Fruit fly (Drosophila melanogaster): ENCODE measurements around the gene prd1.

The prd1 gene

dm6 chr3R:11760669-11761387, 26.0 kb downstream of the prd1 start:
- TF ChIP-seq CG34367 (tag; optimal IDR thresholded peaks at IDR 0.05) (peak; percentile 100), CG4496 (GFP tag; IDR thresholded peaks at IDR 0.05) (no peak), CG14655 (GFP tag; optimal IDR thresholded peaks at IDR 0.05) (peak; percentile 100), CG15710 (tag; optimal IDR thresholded peaks at IDR 0.05) (peak; percentile 100), D1 (tag; optimal IDR thresholded peaks at IDR 0.05) (peak; percentile 99), CG13204 (GFP tag; optimal IDR thresholded peaks at IDR 0.05) (peak; percentile 99), CG8301 (tag; optimal IDR thresholded peaks at IDR 0.05) (peak; percentile 100), gl (tag; optimal IDR thresholded peaks at IDR 0.05) (peak; percentile 100), CG12605 (GFP tag; IDR thresholded peaks at IDR 0.05) (no peak), Pif1A (GFP tag; optimal IDR thresholded peaks at IDR 0.05) (peak; percentile 100), Pif1B (GFP tag; optimal IDR thresholded peaks at IDR 0.05) (peak; percentile 100), fd96Ca (GFP tag; IDR thresholded peaks at IDR 0.05) (no peak), CG17806 (tag; optimal IDR thresholded peaks at IDR 0.05) (peak; percentile 100), Snoo (tag; optimal IDR thresholded peaks at IDR 0.05) (peak; percentile 100), EcR (GFP tag; optimal IDR thresholded peaks at IDR 0.05) (peak; percentile 79), CG8159 (tag; optimal IDR thresholded peaks at IDR 0.05) (peak; percentile 100), CG10348 (GFP tag; IDR thresholded peaks at IDR 0.05) (no peak), CG32121 (GFP tag; IDR thresholded peaks at IDR 0.05) (no peak), rn (GFP tag; IDR thresholded peaks at IDR 0.05) (no peak), Ets98B (GFP tag; IDR thresholded peaks at IDR 0.05) (no peak), CG9948 (tag; optimal IDR thresholded peaks at IDR 0.05) (peak; percentile 100)

dm6 chr3R:11759971-11760370, 26.8 kb downstream of the prd1 start:
- TF ChIP-seq CG8159 (tag; optimal IDR thresholded peaks at IDR 0.05) = no peak
- TF ChIP-seq Snoo (tag; optimal IDR thresholded peaks at IDR 0.05) = no peak
- no peak for TF ChIP-seq CG13204 (GFP tag; optimal IDR thresholded peaks at IDR 0.05)
- no peak for TF ChIP-seq rn (GFP tag; IDR thresholded peaks at IDR 0.05)
- no peak for TF ChIP-seq CG8301 (tag; optimal IDR thresholded peaks at IDR 0.05)
- TF ChIP-seq CG10348 (GFP tag; IDR thresholded peaks at IDR 0.05) = no peak
- TF ChIP-seq CG12605 (GFP tag; IDR thresholded peaks at IDR 0.05) = no peak
- TF ChIP-seq Pif1A (GFP tag; optimal IDR thresholded peaks at IDR 0.05) = no peak
- no peak for TF ChIP-seq gl (tag; optimal IDR thresholded peaks at IDR 0.05)
- TF ChIP-seq fd96Ca (GFP tag; IDR thresholded peaks at IDR 0.05) = no peak
- no peak for TF ChIP-seq CG9948 (tag; optimal IDR thresholded peaks at IDR 0.05)
- TF ChIP-seq D1 (tag; optimal IDR thresholded peaks at IDR 0.05) = no peak
- TF ChIP-seq CG4496 (GFP tag; IDR thresholded peaks at IDR 0.05) = no peak
- no peak for TF ChIP-seq CG15710 (tag; optimal IDR thresholded peaks at IDR 0.05)
- TF ChIP-seq CG17806 (tag; optimal IDR thresholded peaks at IDR 0.05) = no peak

- TF ChIP-seq Pif1B (GFP tag; optimal IDR thresholded peaks at IDR 0.05) = no peak
- TF ChIP-seq CG34367 (tag; optimal IDR thresholded peaks at IDR 0.05) = no peak
- no peak for TF ChIP-seq CG8159 (tag; optimal IDR thresholded peaks at IDR 0.05)
- no peak for TF ChIP-seq gl (tag; optimal IDR thresholded peaks at IDR 0.05)
- no peak for TF ChIP-seq Ets98B (GFP tag; IDR thresholded peaks at IDR 0.05)
- no peak for TF ChIP-seq rn (GFP tag; IDR thresholded peaks at IDR 0.05)
- TF ChIP-seq fd96Ca (GFP tag; IDR thresholded peaks at IDR 0.05) = no peak
These were observed 27.6 kb downstream of the prd1 start for dm6 chr3R:11759185-11759731.

DNA sequence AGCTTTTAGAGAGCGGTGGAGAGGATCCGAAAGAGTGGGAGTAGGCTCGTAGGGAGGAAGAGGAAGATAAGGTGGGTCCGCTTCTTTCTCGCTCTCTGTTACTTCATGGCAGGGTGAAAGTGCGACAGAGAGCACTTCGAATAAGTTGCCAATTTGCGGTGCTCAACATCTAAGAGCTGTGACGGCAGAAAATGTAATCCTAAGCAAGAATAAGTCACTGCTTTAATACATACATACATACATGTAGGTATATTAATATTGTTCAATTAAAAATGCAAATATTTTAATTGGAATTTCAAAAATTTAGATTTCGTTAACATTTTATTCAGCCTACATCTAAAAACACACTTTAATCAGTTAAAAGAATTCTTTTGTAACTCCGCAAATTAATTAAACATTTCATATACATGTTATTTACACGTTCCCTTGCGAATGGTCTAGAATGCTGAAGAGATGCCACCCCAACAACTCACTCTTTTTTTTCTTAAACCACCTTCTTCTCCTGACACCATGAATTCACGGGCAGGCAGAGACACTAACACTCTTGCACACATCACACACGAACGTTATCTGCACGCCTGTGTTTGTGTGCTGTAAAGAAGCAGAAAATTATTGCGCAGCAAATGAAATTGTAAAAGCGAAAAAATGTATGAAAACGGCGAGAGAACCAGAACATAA, 28.2 kb downstream of the prd1 start:
- TF ChIP-seq CG14655 (GFP tag; optimal IDR thresholded peaks at IDR 0.05) = peak; percentile 9
- TF ChIP-seq CG12605 (GFP tag; IDR thresholded peaks at IDR 0.05) = no peak
- TF ChIP-seq CG13204 (GFP tag; optimal IDR thresholded peaks at IDR 0.05) = peak; percentile 28
- TF ChIP-seq CG15710 (tag; optimal IDR thresholded peaks at IDR 0.05) = peak; percentile 15
- TF ChIP-seq Pif1B (GFP tag; optimal IDR thresholded peaks at IDR 0.05) = peak; percentile 40
- TF ChIP-seq gl (tag; optimal IDR thresholded peaks at IDR 0.05) = no peak
- no peak for TF ChIP-seq CG32121 (GFP tag; IDR thresholded peaks at IDR 0.05)
- TF ChIP-seq CG10348 (GFP tag; IDR thresholded peaks at IDR 0.05) = no peak
- no peak for TF ChIP-seq CG4496 (GFP tag; IDR thresholded peaks at IDR 0.05)
- TF ChIP-seq Pif1A (GFP tag; optimal IDR thresholded peaks at IDR 0.05) = peak; percentile 37
- TF ChIP-seq CG8301 (tag; optimal IDR thresholded peaks at IDR 0.05) = peak; percentile 23
- TF ChIP-seq rn (GFP tag; IDR thresholded peaks at IDR 0.05) = no peak
- TF ChIP-seq Snoo (tag; optimal IDR thresholded peaks at IDR 0.05) = peak; percentile 4
- TF ChIP-seq EcR (GFP tag; optimal IDR thresholded peaks at IDR 0.05) = no peak
- no peak for TF ChIP-seq Ets98B (GFP tag; IDR thresholded peaks at IDR 0.05)
- peak; percentile 53 for TF ChIP-seq CG8159 (tag; optimal IDR thresholded peaks at IDR 0.05)
- no peak for TF ChIP-seq CG17806 (tag; optimal IDR thresholded peaks at IDR 0.05)
- peak; percentile 32 for TF ChIP-seq D1 (tag; optimal IDR thresholded peaks at IDR 0.05)
- TF ChIP-seq CG34367 (tag; optimal IDR thresholded peaks at IDR 0.05) = no peak
- no peak for TF ChIP-seq CG9948 (tag; optimal IDR thresholded peaks at IDR 0.05)
- no peak for TF ChIP-seq fd96Ca (GFP tag; IDR thresholded peaks at IDR 0.05)

- no peak for TF ChIP-seq CG8301 (tag; optimal IDR thresholded peaks at IDR 0.05)
- no peak for TF ChIP-seq D1 (tag; optimal IDR thresholded peaks at IDR 0.05)
- no peak for TF ChIP-seq CG32121 (GFP tag; IDR thresholded peaks at IDR 0.05)
- no peak for TF ChIP-seq CG9948 (tag; optimal IDR thresholded peaks at IDR 0.05)
- no peak for TF ChIP-seq Ets98B (GFP tag; IDR thresholded peaks at IDR 0.05)
- TF ChIP-seq CG10348 (GFP tag; IDR thresholded peaks at IDR 0.05) = no peak
- no peak for TF ChIP-seq CG12605 (GFP tag; IDR thresholded peaks at IDR 0.05)
- TF ChIP-seq CG34367 (tag; optimal IDR thresholded peaks at IDR 0.05) = no peak
- TF ChIP-seq CG13204 (GFP tag; optimal IDR thresholded peaks at IDR 0.05) = no peak
- no peak for TF ChIP-seq CG15710 (tag; optimal IDR thresholded peaks at IDR 0.05)
- no peak for TF ChIP-seq Snoo (tag; optimal IDR thresholded peaks at IDR 0.05)
- no peak for TF ChIP-seq CG17806 (tag; optimal IDR thresholded peaks at IDR 0.05)
- no peak for TF ChIP-seq CG14655 (GFP tag; optimal IDR thresholded peaks at IDR 0.05)
- no peak for TF ChIP-seq Pif1B (GFP tag; optimal IDR thresholded peaks at IDR 0.05)
- no peak for TF ChIP-seq CG8159 (tag; optimal IDR thresholded peaks at IDR 0.05)
These were observed 28.7 kb downstream of the prd1 start for dm6 chr3R:11758160-11758506.
